Fruit fly (Drosophila melanogaster) whole organism, embryonic: ENCODE results near the gene Cp16.

Experiments used
- ATbp ChIP-seq: fragments of 200-800 bp; sonication (Bioruptor generic); optimal IDR thresholded peaks from 2 replicates; lab custom pipeline; 2017; ENCODE audit warnings: missing biosample characterization, mild to moderate bottlenecking, missing genetic modification characterization, missing genetic modification reagents
- Antp ChIP-seq: fragments of 200-800 bp; sonication (Bioruptor generic); optimal IDR thresholded peaks from 3 replicates; lab custom pipeline; 2016; ENCODE audit warnings: missing biosample characterization, missing genetic modification characterization
- Awh ChIP-seq: fragments of 200-800 bp; sonication (Bioruptor generic); IDR thresholded peaks from 2 replicates; pipeline ENCODE4, ENCODE4 v1.3.6; 2022; ENCODE audit warnings: missing biosample characterization, missing genetic modification characterization
- CG10147 ChIP-seq: fragments of 200-800 bp; sonication (Bioruptor generic); optimal IDR thresholded peaks from 2 replicates; lab custom pipeline; 2019; ENCODE audit warnings: missing biosample characterization, mild to moderate bottlenecking, missing genetic modification characterization, moderate library complexity
- CG10462 ChIP-seq: fragments of 200-800 bp; sonication (Bioruptor generic); optimal IDR thresholded peaks from 2 replicates; lab custom pipeline; 2016; ENCODE audit warnings: missing biosample characterization, missing genetic modification characterization
- CG10543 ChIP-seq: fragments of 200-800 bp; sonication (Bioruptor generic); optimal IDR thresholded peaks from 3 replicates; lab custom pipeline; 2017; ENCODE audit warnings: missing biosample characterization, mild to moderate bottlenecking, missing genetic modification characterization, moderate library complexity
- CG11695 ChIP-seq: fragments of 200-800 bp; sonication (Bioruptor generic); IDR thresholded peaks from 3 replicates; pipeline ENCODE4 v1.3.6; 2022; ENCODE audit warnings: missing biosample characterization, missing genetic modification characterization
- CG12155 ChIP-seq: fragments of 200-800 bp; sonication (Bioruptor generic); optimal IDR thresholded peaks from 3 replicates; lab custom pipeline; 2016; ENCODE audit warnings: missing biosample characterization, missing genetic modification characterization
- CG14860 ChIP-seq: fragments of 200-800 bp; sonication (Bioruptor generic); IDR thresholded peaks from 3 replicates; pipeline ENCODE4 v1.3.6; 2022; ENCODE audit warnings: missing biosample characterization, missing genetic modification characterization; ENCODE audit not compliant: partially characterized antibody
- CG15479 ChIP-seq: fragments of 200-800 bp; sonication (Bioruptor generic); optimal IDR thresholded peaks from 3 replicates; lab custom pipeline; 2019; ENCODE audit warnings: missing biosample characterization, mild to moderate bottlenecking, missing genetic modification characterization, moderate library complexity
- CG18599 ChIP-seq: fragments of 200-800 bp; sonication (Bioruptor generic); optimal IDR thresholded peaks from 3 replicates; lab custom pipeline; 2017; ENCODE audit warnings: missing biosample characterization, missing genetic modification characterization, mild to moderate bottlenecking, moderate library complexity, missing genetic modification reagents
- CG32772 ChIP-seq: fragments of 200-800 bp; sonication (Bioruptor generic); IDR thresholded peaks from 2 replicates; pipeline ENCODE4 v1.3.6; 2022; ENCODE audit warnings: missing biosample characterization, missing genetic modification characterization
- CG34376 ChIP-seq: fragments of 200-800 bp; sonication (Bioruptor generic); optimal IDR thresholded peaks from 2 replicates; lab custom pipeline; 2018; ENCODE audit warnings: missing biosample characterization, mild to moderate bottlenecking, missing genetic modification characterization
- CG3838 ChIP-seq: fragments of 200-800 bp; sonication (Bioruptor generic); optimal IDR thresholded peaks from 3 replicates; lab custom pipeline; 2016; ENCODE audit warnings: missing biosample characterization, missing genetic modification characterization
- CG43689 ChIP-seq: fragments of 200-800 bp; sonication (Bioruptor generic); IDR thresholded peaks from 2 replicates; pipeline ENCODE4 v1.3.6; 2022; ENCODE audit warnings: missing biosample characterization, missing genetic modification characterization
- CG6683 ChIP-seq: fragments of 200-800 bp; sonication (Bioruptor generic); optimal IDR thresholded peaks from 2 replicates; lab custom pipeline; 2017; ENCODE audit warnings: missing biosample characterization, mild to moderate bottlenecking, missing genetic modification characterization, missing genetic modification reagents
- CG6791 ChIP-seq: fragments of 200-800 bp; sonication (Bioruptor generic); IDR thresholded peaks from 3 replicates; pipeline ENCODE4 v1.3.6; 2022; ENCODE audit warnings: missing biosample characterization, missing genetic modification characterization; ENCODE audit not compliant: partially characterized antibody
- CG7372 ChIP-seq: fragments of 200-800 bp; sonication (Bioruptor generic); IDR thresholded peaks from 2 replicates; pipeline ENCODE4 v1.3.6; 2022; ENCODE audit warnings: missing biosample characterization, missing genetic modification characterization
- CG8388 ChIP-seq: fragments of 200-800 bp; sonication (Bioruptor generic); optimal IDR thresholded peaks from 2 replicates; lab custom pipeline; 2019; ENCODE audit warnings: missing biosample characterization, mild to moderate bottlenecking, missing genetic modification characterization, moderate library complexity
- CG9932 ChIP-seq: fragments of 200-800 bp; sonication (Bioruptor generic); IDR thresholded peaks from 2 replicates; pipeline ENCODE4 v1.3.6; 2022; ENCODE audit warnings: missing biosample characterization, missing genetic modification characterization
- CTCF ChIP-seq: fragments of 200-800 bp; sonication (Bioruptor generic); optimal IDR thresholded peaks from 2 replicates; lab custom pipeline; 2017; ENCODE audit warnings: missing biosample characterization, mild to moderate bottlenecking, missing genetic modification characterization, moderate library complexity
- Dp ChIP-seq: fragments of 200-800 bp; sonication (Bioruptor generic); optimal IDR thresholded peaks from 2 replicates; lab custom pipeline; 2018; ENCODE audit warnings: missing biosample characterization, mild to moderate bottlenecking, missing genetic modification characterization, moderate library complexity
- GATAe ChIP-seq: fragments of 200-800 bp; sonication (Bioruptor generic); conservative IDR thresholded peaks from 2 replicates; pipeline ENCODE4 v1.3.6; 2022; ENCODE audit warnings: missing biosample characterization, missing genetic modification characterization
- Med ChIP-seq: fragments of 200-800 bp; sonication (Bioruptor generic); peaks from one replicate; lab custom pipeline; 2016; ENCODE audit warnings: missing biosample characterization, missing genetic modification characterization, mild to moderate bottlenecking, inconsistent platforms, moderate library complexity
- Mrtf ChIP-seq: fragments of 200-800 bp; sonication (Bioruptor generic); IDR thresholded peaks from 3 replicates; pipeline ENCODE4 v1.3.6; 2022; ENCODE audit warnings: missing biosample characterization, missing genetic modification characterization
- NC2β ChIP-seq: fragments of 200-800 bp; sonication (Bioruptor generic); optimal IDR thresholded peaks from 2 replicates; lab custom pipeline; 2016; ENCODE audit warnings: missing biosample characterization, missing genetic modification characterization
- NFAT ChIP-seq: fragments of 200-800 bp; sonication (Bioruptor generic); IDR thresholded peaks from 2 replicates; pipeline ENCODE4 v1.3.6; 2022; ENCODE audit warnings: missing biosample characterization, missing genetic modification characterization
- Nf-YC ChIP-seq: fragments of 200-800 bp; optimal IDR thresholded peaks from 3 replicates; lab custom pipeline; 2019; ENCODE audit warnings: missing biosample characterization, mild to moderate bottlenecking, missing genetic modification characterization, moderate library complexity
- Scr ChIP-seq: fragments of 200-800 bp; sonication (Bioruptor generic); IDR thresholded peaks from 2 replicates; pipeline ENCODE4 v1.3.6; 2022; ENCODE audit warnings: missing biosample characterization, missing genetic modification characterization; ENCODE audit not compliant: partially characterized antibody
- Sin3A ChIP-seq: fragments of >200 bp; optimal IDR thresholded peaks from 2 replicates; lab custom pipeline; 2018
- Taf1 ChIP-seq: fragments of 200-800 bp; sonication (Bioruptor generic); IDR thresholded peaks from 2 replicates; pipeline ENCODE4 v1.3.6; 2022; ENCODE audit warnings: missing biosample characterization, missing genetic modification characterization
- caup ChIP-seq: fragments of 200-800 bp; sonication (Bioruptor generic); optimal IDR thresholded peaks from 3 replicates; lab custom pipeline; 2017; ENCODE audit warnings: missing biosample characterization, mild to moderate bottlenecking, missing genetic modification characterization, moderate library complexity; ENCODE audit not compliant: severe bottlenecking
- dan ChIP-seq: fragments of 200-800 bp; sonication (Bioruptor generic); IDR thresholded peaks from 2 replicates; pipeline ENCODE4 v1.3.6; 2022; ENCODE audit warnings: missing biosample characterization, missing genetic modification characterization
- ftz-f1 ChIP-seq: fragments of 200-800 bp; sonication (Bioruptor generic); optimal IDR thresholded peaks from 2 replicates; lab custom pipeline; 2016; ENCODE audit warnings: missing biosample characterization, missing genetic modification characterization
- fu2 ChIP-seq: fragments of 200-800 bp; sonication (Bioruptor generic); optimal IDR thresholded peaks from 2 replicates; lab custom pipeline; 2016; ENCODE audit warnings: missing biosample characterization, missing genetic modification characterization
- gcm ChIP-seq: fragments of 200-800 bp; sonication (Bioruptor generic); optimal IDR thresholded peaks from 2 replicates; lab custom pipeline; 2019; ENCODE audit warnings: missing biosample characterization, mild to moderate bottlenecking, missing genetic modification characterization, moderate library complexity
- gcm2 ChIP-seq: fragments of 200-800 bp; sonication (Bioruptor generic); optimal IDR thresholded peaks from 2 replicates; lab custom pipeline; 2016; ENCODE audit warnings: missing biosample characterization, missing genetic modification characterization
- pfk ChIP-seq: fragments of 200-800 bp; sonication (Bioruptor generic); optimal IDR thresholded peaks from 2 replicates; lab custom pipeline; 2018; ENCODE audit warnings: missing biosample characterization, mild to moderate bottlenecking, missing genetic modification characterization, moderate library complexity
- run ChIP-seq: fragments of 200-800 bp; sonication (Bioruptor generic); optimal IDR thresholded peaks from 3 replicates; lab custom pipeline; 2018; ENCODE audit warnings: missing biosample characterization, mild to moderate bottlenecking, missing genetic modification characterization
- sd ChIP-seq: fragments of 200-800 bp; sonication (Bioruptor generic); optimal IDR thresholded peaks from 3 replicates; lab custom pipeline; 2018; ENCODE audit warnings: missing biosample characterization, mild to moderate bottlenecking, missing genetic modification characterization, moderate library complexity
- seq ChIP-seq: fragments of 200-800 bp; sonication (Bioruptor generic); IDR thresholded peaks from 2 replicates; pipeline ENCODE4 v1.3.6; 2022; ENCODE audit warnings: missing biosample characterization, missing genetic modification characterization
- slbo ChIP-seq: fragments of 200-800 bp; sonication (Bioruptor generic); IDR thresholded peaks from 2 replicates; pipeline ENCODE4 v1.3.6; 2022; ENCODE audit warnings: missing biosample characterization, missing genetic modification characterization
- stc ChIP-seq: fragments of 200-800 bp; sonication (Bioruptor generic); IDR thresholded peaks from 2 replicates; pipeline ENCODE4 v1.3.6; 2022; ENCODE audit warnings: missing biosample characterization, missing genetic modification characterization
- sug ChIP-seq: fragments of 200-800 bp; optimal IDR thresholded peaks from 2 replicates; lab custom pipeline; 2019; ENCODE audit warnings: missing biosample characterization, mild to moderate bottlenecking, missing genetic modification characterization, moderate library complexity
- vvl ChIP-seq: fragments of 200-800 bp; sonication (Bioruptor generic); IDR thresholded peaks from 2 replicates; pipeline ENCODE4 v1.3.6; 2022; ENCODE audit warnings: missing biosample characterization, missing genetic modification characterization
- zfh1 ChIP-seq: fragments of 200-800 bp; sonication (Bioruptor generic); IDR thresholded peaks from 3 replicates; pipeline ENCODE4 v1.3.6; 2022; ENCODE audit warnings: missing biosample characterization, missing genetic modification characterization
- zfh2 ChIP-seq: fragments of 200-800 bp; sonication (Bioruptor generic); optimal IDR thresholded peaks from 2 replicates; lab custom pipeline; 2016; ENCODE audit warnings: missing biosample characterization, missing genetic modification characterization

Cp16 gene

DNA sequence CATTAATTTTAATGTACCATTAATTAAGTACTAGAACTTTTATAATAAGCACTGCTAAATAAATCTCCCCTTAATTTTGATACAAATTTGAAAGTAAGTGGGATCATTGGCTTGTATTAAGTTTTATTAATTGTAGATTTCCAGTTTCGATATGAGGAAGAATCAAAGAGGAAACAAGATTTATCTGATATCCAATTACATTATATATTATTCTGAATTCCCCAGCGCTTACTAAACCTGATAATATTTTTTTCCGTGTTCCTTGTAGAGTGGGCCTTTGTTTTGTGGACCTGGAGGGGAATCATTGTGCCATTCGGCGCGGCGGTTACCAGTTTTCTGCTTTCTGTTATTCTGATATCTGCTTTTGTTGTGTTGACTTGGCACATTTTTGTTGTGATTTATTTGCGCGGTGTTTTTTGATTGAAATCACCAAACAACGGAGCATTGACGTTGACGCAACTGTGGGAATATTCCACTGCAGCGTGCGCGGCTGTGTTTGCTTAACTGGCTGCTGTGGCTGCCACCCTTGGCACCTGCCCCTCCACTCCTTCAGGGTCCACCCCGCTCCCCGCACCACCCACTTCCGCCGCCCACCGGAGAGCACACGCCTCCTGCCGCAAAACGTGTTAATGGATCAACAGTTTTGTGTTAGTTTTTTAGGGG lies 47.2 kb upstream of the Cp16 start (continued):
- TF ChIP-seq Nf-YC (no peak), CG34376 (GFP tag; lab: Kevin White, UChicago) (no peak), run (tag; lab: Kevin White, UChicago) (no peak), CG10543 (GFP tag; lab: Kevin White, UChicago) (no peak), CTCF (GFP tag; lab: Kevin White, UChicago) (no peak), Sin3A (lab: Kevin White, UChicago) (no peak), fu2 (GFP tag; lab: Kevin White, UChicago) (no peak), CG3838 (GFP tag; lab: Kevin White, UChicago) (no peak), NC2β (GFP tag; lab: Kevin White, UChicago) (no peak), gcm2 (GFP tag; lab: Kevin White, UChicago) (no peak), ATbp (GFP tag; lab: Kevin White, UChicago) (no peak), CG10462 (GFP tag; lab: Kevin White, UChicago) (no peak), NFAT (GFP tag; lab: Robert Waterston, UW) (peak; percentile 50; the same call in 1 of the 2 replicates), CG15479 (GFP tag; lab: Kevin White, UChicago) (no peak), GATAe (no peak), gcm (GFP tag; lab: Kevin White, UChicago) (no peak), Taf1 (GFP tag; lab: Robert Waterston, UW) (no peak), CG10147 (no peak), CG14860 (no peak)
- TF ChIP-seq, all 482 proteins: peak for 20

DNA sequence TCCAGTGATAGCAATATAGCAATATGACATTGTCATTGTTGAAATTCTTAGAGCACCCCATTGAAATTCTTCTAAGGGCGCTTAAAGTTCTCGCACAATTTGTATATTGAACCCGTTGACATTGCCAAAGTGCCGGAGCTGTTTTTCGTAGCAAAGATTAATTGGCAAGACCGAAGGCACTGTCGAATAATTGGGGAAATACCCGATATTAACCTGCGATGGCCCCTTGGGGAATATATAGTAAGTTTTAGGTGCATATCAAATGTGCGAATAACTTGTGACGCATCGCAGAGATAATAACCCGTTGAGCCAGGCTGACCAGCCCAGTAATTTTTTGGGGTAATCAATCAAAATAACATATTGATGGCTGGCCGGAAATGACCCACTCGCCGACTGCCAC lies 45.1 kb upstream of the Cp16 start:
- TF ChIP-seq sd (tag; lab: Kevin White, UChicago): peak; percentile 17
- TF ChIP-seq Med (GFP tag; lab: Kevin White, UChicago): peak; percentile 49
- no peak for TF ChIP-seq dan (GFP tag; lab: Robert Waterston, UW)

dm6 chr3L:8688694-8689291 lies 43.0 kb upstream of the Cp16 start:
- TF ChIP-seq CG6683 (GFP tag; lab: Kevin White, UChicago) (no peak), CG43689 (GFP tag; lab: Robert Waterston, UW) (0 out of 2 replicates have a peak, but pooled peaks have one; percentile 6), Mrtf (GFP tag; lab: Robert Waterston, UW) (0 out of 3 replicates have a peak, but pooled peaks have one; percentile 34), ftz-f1 (GFP tag; lab: Kevin White, UChicago) (peak; percentile 75), pfk (GFP tag; lab: Kevin White, UChicago) (peak; percentile 71), seq (GFP tag; lab: Robert Waterston, UW) (0 out of 2 replicates have a peak, but pooled peaks have one; percentile 17), CG11695 (no peak), Scr (GFP tag; lab: Robert Waterston, UW) (no peak), CG8388 (no peak), CG34376 (GFP tag; lab: Kevin White, UChicago) (peak; percentile 28), caup (GFP tag; lab: Kevin White, UChicago) (peak; percentile 4), stc (no peak), CG7372 (GFP tag; lab: Robert Waterston, UW) (peak; percentile 32; the same call in 1 of the 2 replicates), Awh (no peak), Dp (GFP tag; lab: Kevin White, UChicago) (no peak), vvl (peak; percentile 40; the same call in 1 of the 2 replicates), Nf-YC (no peak), zfh1 (GFP tag; lab: Robert Waterston, UW) (0 out of 3 replicates have a peak, but pooled peaks have one; percentile 14), CG32772 (GFP tag; lab: Robert Waterston, UW) (peak; percentile 40; the same call in 1 of the 2 replicates), zfh2 (GFP tag; lab: Kevin White, UChicago) (no peak), CG9932 (0 out of 2 replicates have a peak, but pooled peaks have one; percentile 7), slbo (GFP tag; lab: Robert Waterston, UW) (peak; percentile 15; the same call in 1 of the 2 replicates), Antp (no peak), CG12155 (GFP tag; lab: Kevin White, UChicago) (no peak), CG6791 (GFP tag; lab: Robert Waterston, UW) (0 out of 3 replicates have a peak, but pooled peaks have one; percentile 10), CG18599 (GFP tag; lab: Kevin White, UChicago) (peak; percentile 26), sug (tag; lab: Kevin White, UChicago) (peak; percentile 6)
